Worm (Caenorhabditis elegans): ENCODE measurements around the gene flr-1.
A peak's percentile ranks its signal among the peaks of the same experiment; 100 is the strongest.

The flr-1 gene

ce11 chrX:13477356-13477755 lies 21.0 kb upstream of the flr-1 start, which contains the start of gene efn-3:
TSS of gene efn-3 (minus strand) at chrX:13477456.
- TF ChIP-seq irx-1 (tag; optimal IDR thresholded peaks at IDR 0.05): no peak
- no peak for TF ChIP-seq ztf-4 (tag; optimal IDR thresholded peaks at IDR 0.05)
- TF ChIP-seq dpl-1 (GFP tag; optimal IDR thresholded peaks at IDR 0.05): no peak
- TF ChIP-seq mef-2 (tag; optimal IDR thresholded peaks at IDR 0.05): no peak
- no peak for TF ChIP-seq nhr-85 (tag)
- TF ChIP-seq lin-13 (GFP tag; optimal IDR thresholded peaks at IDR 0.05): no peak
- TF ChIP-seq fkh-4 (tag; optimal IDR thresholded peaks at IDR 0.05; ENCODE audit: borderline replicate concordance): no peak
- TF ChIP-seq snu-23 (GFP tag; optimal IDR thresholded peaks at IDR 0.05): no peak
- no peak for TF ChIP-seq efl-1 (optimal IDR thresholded peaks at IDR 0.05)
- TF ChIP-seq efl-1 (GFP tag; optimal IDR thresholded peaks at IDR 0.05 in 1 of 2): no peak
- TF ChIP-seq nhr-19 (GFP tag; conservative IDR thresholded peaks at IDR 0.05): no peak
- TF ChIP-seq rnt-1 (tag; optimal IDR thresholded peaks at IDR 0.05): no peak
- TF ChIP-seq elt-2 (tag; optimal IDR thresholded peaks at IDR 0.05): no peak
- TF ChIP-seq ztf-11 (tag; optimal IDR thresholded peaks at IDR 0.05): no peak
- no peak for TF ChIP-seq ceh-82 (tag; optimal IDR thresholded peaks at IDR 0.05)
- TF ChIP-seq lin-35 (GFP tag; optimal IDR thresholded peaks at IDR 0.05): no peak
- no peak for TF ChIP-seq jun-1 (tag; optimal IDR thresholded peaks at IDR 0.05)
- no peak for TF ChIP-seq unc-30 (tag; optimal IDR thresholded peaks at IDR 0.05)
- TF ChIP-seq ceh-88 (GFP tag; IDR thresholded peaks at IDR 0.05): no peak
- no peak for TF ChIP-seq nhr-90 (tag; optimal IDR thresholded peaks at IDR 0.05; ENCODE audit: poor library complexity)
- no peak for TF ChIP-seq aha-1 (tag; optimal IDR thresholded peaks at IDR 0.05)

ce11 chrX:13471855-13472254 lies 15.5 kb upstream of the flr-1 start, which contains the start of gene tre-4:
TSS of gene tre-4 (plus strand) at chrX:13472155.
- TF ChIP-seq efl-1 (optimal IDR thresholded peaks at IDR 0.05) (no peak), efl-1 (GFP tag; optimal IDR thresholded peaks at IDR 0.05 in 1 of 2) (peak in 1 of 2 experiments; percentile 45), jun-1 (tag; optimal IDR thresholded peaks at IDR 0.05) (no peak)

- no peak for TF ChIP-seq nhr-47 (tag; optimal IDR thresholded peaks at IDR 0.05)
- TF ChIP-seq nhr-20 (tag; optimal IDR thresholded peaks at IDR 0.05): no peak
- no peak for TF ChIP-seq nhr-76 (tag; optimal IDR thresholded peaks at IDR 0.05)
- peak; percentile 83 for TF ChIP-seq blmp-1 (tag; optimal IDR thresholded peaks at IDR 0.05)
- peak in 2 of 6 experiments; percentile 15 for TF ChIP-seq elt-3 (tag; optimal IDR thresholded peaks at IDR 0.05)
Measured at ce11 chrX:13469907-13470647, 13.7 kb upstream of the flr-1 start.

- TF ChIP-seq elt-3 (tag; optimal IDR thresholded peaks at IDR 0.05) (peak in 1 of 6 experiments; percentile 42), blmp-1 (tag; optimal IDR thresholded peaks at IDR 0.05) (peak; percentile 79), sptf-1 (tag; optimal IDR thresholded peaks at IDR 0.05) (no peak)
Measured at ce11 chrX:13469047-13469633, 12.8 kb upstream of the flr-1 start, which contains the start of gene col-184. TSS of gene col-184 (plus strand) at chrX:13469455.

ce11 chrX:13466926-13467866 lies 10.9 kb upstream of the flr-1 start, which contains the start of gene col-183:
TSS of gene col-183 (minus strand) at chrX:13467764.
- TF ChIP-seq ceh-8 (GFP tag; optimal IDR thresholded peaks at IDR 0.05) (peak; percentile 55), F16B12.6 (tag; optimal IDR thresholded peaks at IDR 0.05) (no peak)

All from whole organism, L1 larva.